Fruit fly (Drosophila melanogaster) S2 (cell line): ENCODE measurements around the gene Cks85A.

ENCODE experiments used
- CG8478 ChIP-seq: fragments of >200 bp; optimal IDR thresholded peaks from 2 replicates; lab custom pipeline; 2018
- CTCF ChIP-seq, 2 experiments: fragments of >200 bp; optimal IDR thresholded peaks; 2 replicates each; lab custom pipeline; 2018

DNA sequence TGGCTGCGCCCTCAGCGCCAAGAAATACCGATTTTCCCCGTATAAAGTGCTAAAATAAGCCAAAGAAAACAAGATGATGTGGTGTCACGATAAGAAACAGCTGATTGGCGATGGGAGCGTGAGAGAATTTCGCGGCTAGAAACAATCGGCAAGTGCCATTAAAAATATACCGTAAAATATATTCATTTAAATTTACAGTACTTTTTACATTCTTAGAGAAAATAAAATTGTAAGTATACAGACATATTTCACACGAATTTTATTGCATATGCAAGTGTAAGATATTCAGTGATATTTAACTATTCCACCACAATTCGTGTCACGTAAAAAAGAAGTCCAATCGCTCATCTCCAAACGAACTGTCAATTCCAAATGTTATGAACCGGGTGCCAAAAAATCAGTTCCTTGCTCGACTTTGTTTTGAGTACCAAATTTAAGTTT lies 41.7 kb downstream of the Cks85A start, which contains the start of the genes Unc50, CG11755 and CG8043:
- no peak for TF ChIP-seq CG8478 (lab: Kevin White, UChicago)
- TF ChIP-seq CTCF (optimal IDR thresholded peaks at IDR 0.05; lab: Kevin White, UChicago) = no peak
